Worm (Caenorhabditis elegans) whole organism, early embryonic: ENCODE data around the gene E03H12.7.

ENCODE experiments used
- B0310.2 ChIP-seq: sonication (generic microtip); optimal IDR thresholded peaks from 2 replicates; lab custom pipeline; 2016; ENCODE audit warnings: mild to moderate bottlenecking, missing genetic modification characterization, missing compliant biosample characterization
- ama-1 ChIP-seq: fragments of 150-350 bp; optimal IDR thresholded peaks from 2 replicates; lab custom pipeline; 2014

DNA sequence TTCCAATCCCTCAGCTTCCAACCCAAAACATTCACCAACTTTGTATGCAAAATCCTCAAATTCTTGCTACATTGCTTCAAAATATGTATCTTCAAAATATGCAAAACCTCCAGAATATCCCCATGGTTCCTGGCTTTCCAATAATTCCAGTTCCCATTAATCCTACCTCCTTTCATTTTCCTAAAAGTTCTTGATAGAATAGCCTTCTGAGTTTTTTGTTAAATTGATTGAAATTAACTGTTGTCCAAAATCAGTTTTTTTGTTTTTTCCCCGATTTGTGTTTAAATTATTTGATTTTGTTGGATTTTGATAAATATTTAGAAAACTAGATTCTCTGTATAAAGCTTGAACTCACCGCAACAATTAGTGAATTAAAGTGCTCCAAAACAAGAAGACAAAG, 16.7 kb upstream of the E03H12.7 start:
- TF ChIP-seq B0310.2 (tag; lab: Kevin White, UChicago), result no peak
- TF ChIP-seq ama-1 (lab: Kevin White, UChicago), result no peak
